Worm (Caenorhabditis elegans) whole organism, L1 larva: Measurements from ENCODE around the gene got-2.2.

Experiments used
- alr-1 ChIP-seq: fragments of 200-800 bp; sonication (Bioruptor generic); optimal IDR thresholded peaks from 2 replicates; lab custom pipeline; 2018; ENCODE audit warnings: borderline replicate concordance, mild to moderate bottlenecking, missing genetic modification characterization, missing compliant biosample characterization
- aly-2 ChIP-seq: fragments of 150-350 bp; optimal IDR thresholded peaks from 2 replicates; lab custom pipeline; 2014; ENCODE audit warnings: missing biosample characterization, missing genetic modification characterization
- ama-1 ChIP-seq: fragments of 150-350 bp; optimal IDR thresholded peaks from 2 replicates; lab custom pipeline; 2014
- ceh-63 ChIP-seq: fragments of 200-800 bp; sonication (Bioruptor generic); optimal IDR thresholded peaks from 2 replicates; lab custom pipeline; 2018; ENCODE audit warnings: mild to moderate bottlenecking, missing genetic modification characterization, missing compliant biosample characterization
- ceh-90 ChIP-seq: sonication (generic microtip); optimal IDR thresholded peaks from 2 replicates; lab custom pipeline; 2016; ENCODE audit warnings: missing genetic modification characterization, missing compliant biosample characterization
- ces-1 ChIP-seq: fragments of 150-350 bp; optimal IDR thresholded peaks from 2 replicates; lab custom pipeline; 2014; ENCODE audit warnings: missing biosample characterization, missing genetic modification reagents, missing genetic modification characterization
- dpl-1 ChIP-seq, 3 experiments: fragments of 150-350 bp in 2 of 3; sonication (generic microtip) in 1 of 3; optimal IDR thresholded peaks; 2 replicates each; lab custom pipeline; 2014 to 2017; ENCODE audit warnings: missing biosample characterization in 3 of 3, missing genetic modification characterization in 3 of 3, missing genetic modification reagents in 3 of 3
- egl-13 ChIP-seq: sonication (generic microtip); optimal IDR thresholded peaks from 2 replicates; lab custom pipeline; 2016; ENCODE audit warnings: missing genotype, missing genetic modification reagents, missing genetic modification characterization, missing compliant biosample characterization
- egl-27 ChIP-seq, 2 experiments: fragments of 150-350 bp in 1 of 2; sonication (generic microtip); optimal IDR thresholded peaks; 3 replicates each; lab custom pipeline; 2017 to 2018; ENCODE audit warnings: missing biosample characterization in 2 of 2, missing genetic modification characterization in 2 of 2, missing genetic modification reagents in 2 of 2
- elt-2 ChIP-seq: sonication (generic microtip); optimal IDR thresholded peaks from 2 replicates; lab custom pipeline; 2016; ENCODE audit warnings: missing genetic modification characterization, mild to moderate bottlenecking, inconsistent platforms, missing compliant biosample characterization, missing genetic modification reagents
- elt-3 ChIP-seq, 6 experiments: fragments of 150-350 bp in 1 of 6; sonication (generic microtip); optimal IDR thresholded peaks; 2 replicates each; lab custom pipeline; 2017 to 2018; ENCODE audit warnings: missing biosample characterization in 6 of 6, missing genetic modification characterization in 6 of 6, inconsistent platforms in 1 of 6
- fkh-4 ChIP-seq: sonication (generic microtip); optimal IDR thresholded peaks from 2 replicates; lab custom pipeline; 2016; ENCODE audit warnings: missing compliant biosample characterization, missing genetic modification characterization, borderline replicate concordance
- fkh-8 ChIP-seq: sonication (generic microtip); optimal IDR thresholded peaks from 2 replicates; lab custom pipeline; 2016; ENCODE audit warnings: mild to moderate bottlenecking, missing genetic modification characterization, missing compliant biosample characterization
- isw-1 ChIP-seq: fragments of 200-800 bp; sonication (Bioruptor generic); IDR thresholded peaks from 2 replicates; pipeline ENCODE4 v1.3.6; 2022; ENCODE audit warnings: missing genetic modification characterization, missing compliant biosample characterization
- jun-1 ChIP-seq: fragments of 150-350 bp; optimal IDR thresholded peaks from 2 replicates; lab custom pipeline; 2014; ENCODE audit warnings: missing biosample characterization, missing genetic modification reagents, missing genetic modification characterization
- lin-14 ChIP-seq: fragments of 200-800 bp; sonication (Bioruptor generic); optimal IDR thresholded peaks from 2 replicates; lab custom pipeline; 2018; ENCODE audit warnings: mild to moderate bottlenecking, missing genetic modification characterization, moderate library complexity, missing compliant biosample characterization
- lin-15B ChIP-seq: fragments of 150-350 bp; sonication (generic microtip); optimal IDR thresholded peaks from 3 replicates; lab custom pipeline; 2014; ENCODE audit warnings: missing biosample characterization, missing genetic modification characterization
- lin-35 ChIP-seq, 2 experiments: fragments of 150-350 bp; optimal IDR thresholded peaks; 2 replicates each; lab custom pipeline; 2014; ENCODE audit warnings: missing biosample characterization in 2 of 2, missing genetic modification characterization in 2 of 2, missing genetic modification reagents in 2 of 2
- mab-9 ChIP-seq: fragments of 200-800 bp; sonication (Bioruptor generic); IDR thresholded peaks from 2 replicates; pipeline ENCODE4 v1.3.6; 2022; ENCODE audit warnings: missing genetic modification reagents, missing genetic modification characterization, missing compliant biosample characterization
- mdl-1 ChIP-seq, 2 experiments: fragments of 150-350 bp; optimal IDR thresholded peaks; 2 replicates each; lab custom pipeline; 2014 to 2017; ENCODE audit warnings: missing biosample characterization in 2 of 2, missing genetic modification characterization in 2 of 2, inconsistent platforms in 1 of 2
- mep-1 ChIP-seq: fragments of 150-350 bp; optimal IDR thresholded peaks from 2 replicates; lab custom pipeline; 2014; ENCODE audit warnings: missing biosample characterization, missing genetic modification characterization
- nhr-20 ChIP-seq: sonication (generic microtip); optimal IDR thresholded peaks from 2 replicates; lab custom pipeline; 2016; ENCODE audit warnings: mild to moderate bottlenecking, missing genetic modification characterization, missing compliant biosample characterization
- nhr-237 ChIP-seq: fragments of 150-350 bp; optimal IDR thresholded peaks from 2 replicates; lab custom pipeline; 2014; ENCODE audit warnings: missing biosample characterization, missing genetic modification characterization
- nhr-28 ChIP-seq: fragments of 150-350 bp; optimal IDR thresholded peaks from 2 replicates; lab custom pipeline; 2014; ENCODE audit warnings: missing biosample characterization, missing genetic modification characterization
- nhr-47 ChIP-seq: sonication (generic microtip); optimal IDR thresholded peaks from 2 replicates; lab custom pipeline; 2016; ENCODE audit warnings: mild to moderate bottlenecking, missing genetic modification characterization, moderate library complexity, missing compliant biosample characterization
- nhr-71 ChIP-seq: sonication (generic microtip); optimal IDR thresholded peaks from 2 replicates; lab custom pipeline; 2016; ENCODE audit warnings: mild to moderate bottlenecking, missing genetic modification characterization, moderate library complexity, missing compliant biosample characterization
- nhr-77 ChIP-seq: fragments of 150-350 bp; optimal IDR thresholded peaks from 2 replicates; lab custom pipeline; 2014; ENCODE audit warnings: missing biosample characterization, missing genetic modification characterization
- nhr-84 ChIP-seq: sonication (generic microtip); optimal IDR thresholded peaks from 2 replicates; lab custom pipeline; 2017; ENCODE audit warnings: missing biosample characterization, missing genetic modification characterization
- nhr-85 ChIP-seq: sonication (generic microtip); peaks from one replicate; lab custom pipeline; 2016; ENCODE audit warnings: missing genetic modification characterization, inconsistent platforms, missing compliant biosample characterization
- pax-3 ChIP-seq: fragments of 200-800 bp; sonication (Bioruptor generic); optimal IDR thresholded peaks from 2 replicates; lab custom pipeline; 2018; ENCODE audit warnings: mild to moderate bottlenecking, missing genetic modification characterization, moderate library complexity, missing compliant biosample characterization
- skn-1 ChIP-seq: fragments of 150-350 bp; optimal IDR thresholded peaks from 2 replicates; lab custom pipeline; 2014; ENCODE audit warnings: missing biosample characterization, missing genetic modification characterization
- sox-4 ChIP-seq: sonication (generic microtip); optimal IDR thresholded peaks from 2 replicates; lab custom pipeline; 2016; ENCODE audit warnings: missing genetic modification characterization, missing compliant biosample characterization
- swsn-7 ChIP-seq: sonication (generic microtip); optimal IDR thresholded peaks from 2 replicates; lab custom pipeline; 2016; ENCODE audit warnings: missing genetic modification characterization, missing compliant biosample characterization
- tbx-2 ChIP-seq: sonication (generic microtip); optimal IDR thresholded peaks from 2 replicates; lab custom pipeline; 2016; ENCODE audit warnings: missing genetic modification characterization, missing compliant biosample characterization
- tlp-1 ChIP-seq: fragments of 150-350 bp; optimal IDR thresholded peaks from 2 replicates; lab custom pipeline; 2014; ENCODE audit warnings: missing biosample characterization, missing genetic modification characterization
- unc-130 ChIP-seq: fragments of 150-350 bp; optimal IDR thresholded peaks from 2 replicates; lab custom pipeline; 2017; ENCODE audit warnings: missing biosample characterization, missing genetic modification characterization, inconsistent platforms
- unc-62 ChIP-seq: fragments of 150-350 bp; optimal IDR thresholded peaks from 2 replicates; lab custom pipeline; 2014; ENCODE audit warnings: missing biosample characterization, missing genetic modification reagents, missing genetic modification characterization
- vab-15 ChIP-seq: sonication (generic microtip); optimal IDR thresholded peaks from 2 replicates; lab custom pipeline; 2017; ENCODE audit warnings: missing genotype, mild to moderate bottlenecking, missing genetic modification characterization, missing compliant biosample characterization
- xbp-1 ChIP-seq: sonication (generic microtip); optimal IDR thresholded peaks from 2 replicates; lab custom pipeline; 2016; ENCODE audit warnings: missing genetic modification characterization, missing compliant biosample characterization
- zag-1 ChIP-seq: fragments of 150-350 bp; optimal IDR thresholded peaks from 2 replicates; lab custom pipeline; 2014; ENCODE audit warnings: missing biosample characterization, missing genetic modification characterization

The got-2.2 gene

DNA sequence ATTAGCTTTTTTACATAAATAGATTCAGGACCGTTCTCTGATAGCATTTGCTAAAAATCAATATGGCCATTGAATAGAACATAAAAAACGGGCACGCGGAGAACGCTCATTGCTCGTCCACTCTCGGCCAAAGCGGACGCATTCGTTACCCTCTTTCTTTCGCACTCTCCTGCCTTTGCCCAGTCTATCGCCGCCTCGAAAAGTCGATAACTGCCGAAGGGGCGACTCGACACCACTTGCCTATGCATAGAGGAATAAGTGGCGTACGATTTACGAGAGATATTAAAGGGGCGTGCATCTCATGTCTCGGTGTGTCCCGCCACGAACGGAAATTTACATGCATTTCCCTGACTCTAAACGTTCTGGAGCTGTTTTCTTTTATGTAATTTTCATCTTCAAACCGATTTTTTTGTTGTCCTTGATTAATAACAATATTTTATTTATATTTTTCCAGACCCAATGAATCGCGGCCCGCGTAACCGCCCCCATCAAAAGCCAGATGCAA lies 22.5 kb downstream of the got-2.2 start, which contains the start of gene W05H9.4 (continued):
- TF ChIP-seq sox-4 (tag; lab: Kevin White, UChicago) (no peak), swsn-7 (tag; lab: Kevin White, UChicago) (peak; percentile 27), fkh-8 (peak; percentile 31), mdl-1 (tag; optimal IDR thresholded peaks at IDR 0.05; lab: Kevin White, UChicago) (peak in 1 of 2 experiments; percentile 2), nhr-84 (no peak)

DNA sequence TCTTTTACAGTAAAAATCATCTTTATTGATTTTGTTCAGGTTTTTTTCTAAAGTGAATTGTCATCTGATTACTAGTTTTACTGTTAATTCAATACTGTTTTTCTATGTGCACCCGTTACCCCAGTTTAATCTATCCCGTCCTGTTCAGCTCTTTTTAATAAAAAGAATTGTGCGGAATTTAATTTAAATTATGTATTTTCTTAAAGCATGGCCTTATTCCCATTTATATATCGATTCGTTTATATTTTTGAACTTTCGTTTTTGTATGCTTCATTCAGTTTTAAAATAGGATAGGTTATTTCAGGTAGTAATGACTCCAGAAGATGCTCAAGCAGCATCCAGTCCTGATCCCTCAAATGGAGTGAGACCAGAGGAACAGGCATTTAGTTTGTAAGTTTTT lies 26.0 kb downstream of the got-2.2 start, which contains the start of gene W05H9.2:
W05H9.2 (plus strand) TSS at position 301 of the 400 bp plus-strand sequence.
- TF ChIP-seq aly-2 (tag; lab: Kevin White, UChicago) = no peak
- no peak for TF ChIP-seq ceh-63 (GFP tag; lab: Kevin White, UChicago)
- no peak for TF ChIP-seq pax-3 (tag; lab: Kevin White, UChicago)
- no peak for TF ChIP-seq nhr-77 (tag; lab: Kevin White, UChicago)
- no peak for TF ChIP-seq elt-3 (tag; optimal IDR thresholded peaks at IDR 0.05; lab: Kevin White, UChicago)
- TF ChIP-seq nhr-84 = no peak
- no peak for TF ChIP-seq skn-1 (tag; lab: Kevin White, UChicago)
- no peak for TF ChIP-seq isw-1 (GFP tag; lab: Robert Waterston, UW)
- no peak for TF ChIP-seq dpl-1 (GFP tag; optimal IDR thresholded peaks at IDR 0.05; lab: Kevin White, UChicago)
- TF ChIP-seq nhr-47 (tag; lab: Kevin White, UChicago) = no peak
- no peak for TF ChIP-seq lin-35 (GFP tag; optimal IDR thresholded peaks at IDR 0.05; lab: Kevin White, UChicago)
- TF ChIP-seq, all 84 proteins: peak for 0

- TF ChIP-seq lin-15B (tag; lab: Kevin White, UChicago) (no peak), nhr-20 (tag; lab: Kevin White, UChicago) (peak; percentile 4), fkh-4 (no peak), mep-1 (tag; lab: Kevin White, UChicago) (no peak), lin-35 (GFP tag; optimal IDR thresholded peaks at IDR 0.05; lab: Kevin White, UChicago) (peak in 1 of 2 experiments; percentile 38), unc-62 (GFP tag; lab: Kevin White, UChicago) (no peak), xbp-1 (tag; lab: Kevin White, UChicago) (no peak), nhr-71 (tag; lab: Kevin White, UChicago) (peak; percentile 41), nhr-85 (tag; lab: Kevin White, UChicago) (no peak), elt-2 (peak; percentile 83), egl-27 (tag; optimal IDR thresholded peaks at IDR 0.05; lab: Kevin White, UChicago) (no peak), ama-1 (no peak), tbx-2 (no peak), unc-130 (tag; lab: Kevin White, UChicago) (no peak), mdl-1 (tag; optimal IDR thresholded peaks at IDR 0.05; lab: Kevin White, UChicago) (no peak), alr-1 (tag; lab: Kevin White, UChicago) (no peak), nhr-237 (no peak), mab-9 (no peak)
Observed at ce11 chrX:6271718-6272117, 30.9 kb downstream of the got-2.2 start, which contains the start of gene lro-1. Gene lro-1 (plus strand): TSS chrX:6272089.

- no peak for TF ChIP-seq fkh-4
- TF ChIP-seq ces-1 (GFP tag; lab: Kevin White, UChicago) = no peak
- TF ChIP-seq nhr-28 = no peak
- no peak for TF ChIP-seq egl-13 (tag; lab: Kevin White, UChicago)
- TF ChIP-seq vab-15 = no peak
- TF ChIP-seq ceh-90 (tag; lab: Kevin White, UChicago) = no peak
- TF ChIP-seq jun-1 (tag; lab: Kevin White, UChicago) = no peak
- TF ChIP-seq nhr-85 (tag; lab: Kevin White, UChicago) = no peak
- no peak for TF ChIP-seq lin-35 (GFP tag; optimal IDR thresholded peaks at IDR 0.05; lab: Kevin White, UChicago)
- TF ChIP-seq mdl-1 (tag; optimal IDR thresholded peaks at IDR 0.05; lab: Kevin White, UChicago) = no peak
- TF ChIP-seq tlp-1 (tag; lab: Kevin White, UChicago) = no peak
- no peak for TF ChIP-seq lin-14 (GFP tag; lab: Kevin White, UChicago)
- no peak for TF ChIP-seq zag-1 (tag; lab: Kevin White, UChicago)
- TF ChIP-seq nhr-237 = no peak
Observed at ce11 chrX:6273772-6274171, 33.0 kb downstream of the got-2.2 start.
